Fruit fly (Drosophila melanogaster) whole organism, adult: ENCODE data around the gene Uxs.

ENCODE experiments used
- CG14711 ChIP-seq: fragments of 200-800 bp; sonication (Bioruptor generic); optimal IDR thresholded peaks from 2 replicates; lab custom pipeline; 2018; ENCODE audit warnings: missing biosample characterization, mild to moderate bottlenecking, missing genetic modification characterization, moderate library complexity
- CG1620 ChIP-seq: fragments of 200-800 bp; sonication (Bioruptor generic); optimal IDR thresholded peaks from 2 replicates; lab custom pipeline; 2016; ENCODE audit warnings: missing biosample characterization, missing genetic modification characterization
- Crg-1 ChIP-seq: fragments of 200-800 bp; sonication (Bioruptor generic); optimal IDR thresholded peaks from 2 replicates; lab custom pipeline; 2016; ENCODE audit warnings: missing biosample characterization, missing genetic modification characterization
- Hr96 ChIP-seq: fragments of 200-800 bp; sonication (Bioruptor generic); optimal IDR thresholded peaks from 2 replicates; lab custom pipeline; 2016; ENCODE audit warnings: missing biosample characterization, missing genetic modification characterization
- Mnt ChIP-seq: fragments of 200-800 bp; sonication (Bioruptor generic); optimal IDR thresholded peaks from 2 replicates; lab custom pipeline; 2016; ENCODE audit warnings: missing biosample characterization, mild to moderate bottlenecking, missing genetic modification characterization
- cic ChIP-seq: fragments of 200-800 bp; sonication (Bioruptor generic); optimal IDR thresholded peaks from 2 replicates; lab custom pipeline; 2017; ENCODE audit warnings: missing biosample characterization, mild to moderate bottlenecking, missing genetic modification characterization, moderate library complexity
- cnc ChIP-seq, 2 experiments: fragments of >200 bp; optimal IDR thresholded peaks; 2 replicates each; lab custom pipeline; 2017
- kay ChIP-seq: fragments of 200-800 bp; sonication (Bioruptor generic); peaks from one replicate; lab custom pipeline; 2016; ENCODE audit warnings: missing biosample characterization, missing genetic modification characterization, borderline replicate concordance
- tj ChIP-seq: fragments of 200-800 bp; sonication (Bioruptor generic); optimal IDR thresholded peaks from 3 replicates; lab custom pipeline; 2017; ENCODE audit warnings: missing biosample characterization, mild to moderate bottlenecking, missing genetic modification characterization, moderate library complexity
- toe ChIP-seq: fragments of 200-800 bp; sonication (Bioruptor generic); optimal IDR thresholded peaks from 2 replicates; lab custom pipeline; 2016; ENCODE audit warnings: missing biosample characterization, missing genetic modification characterization

DNA sequence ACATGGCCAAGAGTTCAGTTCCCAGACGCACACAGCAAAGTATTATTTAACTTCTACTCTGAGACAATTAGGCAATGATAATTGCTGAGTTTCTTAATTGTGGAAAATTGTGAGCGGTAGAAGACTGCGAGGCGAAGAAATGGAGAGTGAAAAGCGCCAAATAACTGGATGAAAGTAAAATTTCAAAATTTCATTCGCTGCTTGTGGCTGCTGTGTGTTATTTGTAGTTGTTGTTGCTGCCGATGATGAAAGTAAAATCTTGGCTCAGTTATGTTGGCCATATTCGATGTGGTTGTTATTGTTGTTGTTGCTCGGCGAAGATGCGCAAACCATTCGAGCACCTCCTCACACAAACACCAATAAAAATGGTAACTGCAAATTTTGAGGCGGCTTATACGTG, 30.4 kb upstream of the Uxs start:
- TF ChIP-seq CG1620 (no peak), Mnt (GFP tag; lab: Kevin White, UChicago) (no peak), Hr96 (GFP tag; lab: Kevin White, UChicago) (no peak), tj (no peak), CG14711 (no peak), toe (GFP tag; lab: Kevin White, UChicago) (no peak), cnc (optimal IDR thresholded peaks at IDR 0.05; lab: Kevin White, UChicago) (no peak), Crg-1 (GFP tag; lab: Kevin White, UChicago) (no peak), kay (GFP tag; lab: Kevin White, UChicago) (no peak), cic (GFP tag; lab: Kevin White, UChicago) (no peak)
